Worm (Caenorhabditis elegans): ENCODE measurements around the gene cpg-7.
A peak's percentile ranks its signal among the peaks of the same experiment; 100 is the strongest.

cpg-7 gene

DNA sequence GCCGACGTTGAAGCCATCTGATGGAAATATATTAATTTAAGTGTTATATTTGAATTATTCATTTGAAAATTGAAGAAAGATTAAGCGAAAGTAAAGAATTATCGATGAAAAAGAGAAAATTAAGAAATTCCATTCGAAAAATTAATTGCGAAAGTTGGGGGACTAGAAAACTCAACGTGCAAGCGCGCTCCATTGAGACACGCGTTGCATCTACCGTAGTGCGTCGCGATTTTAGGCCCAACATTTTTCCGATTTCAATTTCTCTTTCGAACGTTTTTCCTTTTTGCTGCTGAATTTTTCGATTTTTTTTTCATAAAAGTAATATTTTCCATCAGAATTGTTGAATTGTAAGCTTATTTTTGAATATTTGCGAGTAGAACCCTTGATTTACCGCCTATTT is 45.3 kb upstream of the cpg-7 start, which contains the start of gene Y48B6A.1:
Y48B6A.1 (minus strand) TSS at position 17 of the 400 bp plus-strand sequence.
- TF ChIP-seq B0035.1 (tag; optimal IDR thresholded peaks at IDR 0.05) (no peak), dpff-1 (tag; optimal IDR thresholded peaks at IDR 0.05) (no peak), hsf-1 (GFP tag; IDR thresholded peaks at IDR 0.05) (peak; percentile 49; the same call in 1 of the 2 replicates), madf-8 (GFP tag; conservative IDR thresholded peaks at IDR 0.05) (peak; percentile 68), xnd-1 (tag; optimal IDR thresholded peaks at IDR 0.05) (peak; percentile 35), dox-1 (GFP tag; IDR thresholded peaks at IDR 0.05) (peak; percentile 97), tlf-1 (GFP tag; optimal IDR thresholded peaks at IDR 0.05) (peak; percentile 85), sptf-2 (GFP tag; optimal IDR thresholded peaks at IDR 0.05) (peak; percentile 53), K12H6.12 (tag; optimal IDR thresholded peaks at IDR 0.05) (peak; percentile 91), gei-17 (GFP tag; optimal IDR thresholded peaks at IDR 0.05) (peak; percentile 48), ceh-27 (GFP tag; optimal IDR thresholded peaks at IDR 0.05) (peak; percentile 96), nfya-1 (tag; optimal IDR thresholded peaks at IDR 0.05; ENCODE audit: borderline replicate concordance, insufficient read depth) (no peak), nhr-27 (tag; optimal IDR thresholded peaks at IDR 0.05) (no peak), unc-62 (GFP tag; optimal IDR thresholded peaks at IDR 0.05) (no peak), B0261.1 (tag; optimal IDR thresholded peaks at IDR 0.05) (peak; percentile 16), him-1 (tag; optimal IDR thresholded peaks at IDR 0.05) (peak; percentile 52), nfya-2 (GFP tag; IDR thresholded peaks at IDR 0.05) (no peak), hmg-1.2 (GFP tag; IDR thresholded peaks at IDR 0.05) (peak; percentile 76), ceh-79 (tag; optimal IDR thresholded peaks at IDR 0.05) (no peak), mel-28 (tag; optimal IDR thresholded peaks at IDR 0.05; ENCODE audit: borderline replicate concordance) (no peak), F49E8.2 (tag; optimal IDR thresholded peaks at IDR 0.05; ENCODE audit: insufficient read depth) (peak; percentile 92), mxl-1 (tag; optimal IDR thresholded peaks at IDR 0.05) (no peak), let-526 (GFP tag; IDR thresholded peaks at IDR 0.05) (peak; percentile 91), ztf-28 (GFP tag; IDR thresholded peaks at IDR 0.05) (peak; percentile 96), Y79H2A.3 (GFP tag; conservative IDR thresholded peaks at IDR 0.05) (0 out of 2 replicates have a peak, but pooled peaks have one; percentile 55), F57C9.4 (tag; optimal IDR thresholded peaks at IDR 0.05) (no peak), pbrm-1 (GFP tag; IDR thresholded peaks at IDR 0.05) (peak; percentile 91), lsy-27 (tag; optimal IDR thresholded peaks at IDR 0.05; ENCODE audit: borderline replicate concordance, insufficient read depth) (no peak), nfyb-1 (GFP tag; IDR thresholded peaks at IDR 0.05) (0 out of 2 replicates have a peak, but pooled peaks have one; percentile 40), zim-3 (tag; optimal IDR thresholded peaks at IDR 0.05) (peak; percentile 43), C06A6.2 (GFP tag; conservative IDR thresholded peaks at IDR 0.05) (no peak; the same call in 1 of the 2 replicates), die-1 (tag; optimal IDR thresholded peaks at IDR 0.05) (peak; percentile 2), nhr-80 (tag; optimal IDR thresholded peaks at IDR 0.05) (peak; percentile 84), C17E4.6 (GFP tag; IDR thresholded peaks at IDR 0.05) (0 out of 2 replicates have a peak, but pooled peaks have one; percentile 20), dpl-1 (GFP tag; optimal IDR thresholded peaks at IDR 0.05) (peak; percentile 65), lin-26 (GFP tag; IDR thresholded peaks at IDR 0.05) (no peak), lir-1 (GFP tag; conservative IDR thresholded peaks at IDR 0.05) (peak; percentile 81), Y53G8AR.9 (GFP tag; conservative IDR thresholded peaks at IDR 0.05) (peak; percentile 93), ceh-100 (GFP tag; IDR thresholded peaks at IDR 0.05) (peak; percentile 89), unc-130 (GFP tag; optimal IDR thresholded peaks at IDR 0.05) (peak; percentile 93), hrde-1 (tag; optimal IDR thresholded peaks at IDR 0.05; ENCODE audit: borderline replicate concordance) (no peak), Y56A3A.18 (GFP tag; IDR thresholded peaks at IDR 0.05) (0 out of 2 replicates have a peak, but pooled peaks have one; percentile 23), zfh-2 (GFP tag; conservative IDR thresholded peaks at IDR 0.05) (peak; percentile 66), madf-6 (GFP tag; IDR thresholded peaks at IDR 0.05) (peak; percentile 80), akir-1 (GFP tag; optimal IDR thresholded peaks at IDR 0.05) (no peak), ztf-6 (GFP tag; IDR thresholded peaks at IDR 0.05) (peak; percentile 88), F57A8.1 (GFP tag; optimal IDR thresholded peaks at IDR 0.05) (peak; percentile 36), egrh-3 (GFP tag; IDR thresholded peaks at IDR 0.05) (peak; percentile 82)

Data from whole organism, young adult.